Fruit fly (Drosophila melanogaster) whole organism, embryonic: Measurements from ENCODE around the gene Dmtn.
A peak's percentile ranks its signal among the peaks of the same experiment; 100 is the strongest.

Experiments used
- BtbVII ChIP-seq: fragments of 200-800 bp; sonication (Bioruptor generic); optimal IDR thresholded peaks from 3 replicates; lab custom pipeline; 2017; ENCODE audit warnings: missing biosample characterization, mild to moderate bottlenecking, missing genetic modification characterization
- CG1024 ChIP-seq: fragments of 200-800 bp; sonication (Bioruptor generic); IDR thresholded peaks from 2 replicates; pipeline ENCODE4 v1.3.6; 2022; ENCODE audit warnings: missing biosample characterization, missing genetic modification characterization
- CG10267 ChIP-seq: fragments of 200-800 bp; sonication (Bioruptor generic); optimal IDR thresholded peaks from 2 replicates; lab custom pipeline; 2018; ENCODE audit warnings: missing biosample characterization, mild to moderate bottlenecking, missing genetic modification characterization, moderate library complexity
- CG10366 ChIP-seq: fragments of 200-800 bp; sonication (Bioruptor generic); IDR thresholded peaks from 2 replicates; pipeline ENCODE4 v1.3.6; 2022; ENCODE audit warnings: missing biosample characterization, missing genetic modification characterization
- CG13287 ChIP-seq: fragments of 200-800 bp; sonication (Bioruptor generic); IDR thresholded peaks from 2 replicates; pipeline ENCODE4 v1.3.6; 2022; ENCODE audit warnings: missing biosample characterization, missing genetic modification characterization; ENCODE audit not compliant: partially characterized antibody
- CG14860 ChIP-seq: fragments of 200-800 bp; sonication (Bioruptor generic); IDR thresholded peaks from 3 replicates; pipeline ENCODE4 v1.3.6; 2022; ENCODE audit warnings: missing biosample characterization, missing genetic modification characterization; ENCODE audit not compliant: partially characterized antibody
- CG2116 ChIP-seq: fragments of 200-800 bp; sonication (Bioruptor generic); optimal IDR thresholded peaks from 3 replicates; lab custom pipeline; 2018; ENCODE audit warnings: missing biosample characterization, mild to moderate bottlenecking, missing genetic modification characterization
- CG2129 ChIP-seq: fragments of 200-800 bp; sonication (Bioruptor generic); IDR thresholded peaks from 2 replicates; pipeline ENCODE4 v1.3.6; 2022; ENCODE audit warnings: missing biosample characterization, missing genetic modification characterization; ENCODE audit not compliant: partially characterized antibody
- CG30020 ChIP-seq: fragments of 200-800 bp; optimal IDR thresholded peaks from 2 replicates; lab custom pipeline; 2019; ENCODE audit warnings: missing biosample characterization, mild to moderate bottlenecking, missing genetic modification characterization, moderate library complexity
- CG31224 ChIP-seq: fragments of 200-800 bp; sonication (Bioruptor generic); IDR thresholded peaks from 2 replicates; pipeline ENCODE4 v1.3.6; 2022; ENCODE audit warnings: missing biosample characterization, missing genetic modification characterization
- CG33213 ChIP-seq: fragments of 200-800 bp; sonication (Bioruptor generic); optimal IDR thresholded peaks from 3 replicates; lab custom pipeline; 2016; ENCODE audit warnings: missing biosample characterization, missing genetic modification characterization
- CG42726 ChIP-seq: fragments of 200-800 bp; sonication (Bioruptor generic); IDR thresholded peaks from 2 replicates; pipeline ENCODE4 v1.3.6; 2022; ENCODE audit warnings: missing biosample characterization, missing genetic modification characterization; ENCODE audit not compliant: partially characterized antibody
- CG5180 ChIP-seq: fragments of 200-800 bp; sonication (Bioruptor generic); optimal IDR thresholded peaks from 3 replicates; lab custom pipeline; 2017; ENCODE audit warnings: missing biosample characterization, missing genetic modification characterization, mild to moderate bottlenecking, moderate library complexity, missing genetic modification reagents
- CG6813 ChIP-seq: fragments of 200-800 bp; sonication (Bioruptor generic); optimal IDR thresholded peaks from 2 replicates; lab custom pipeline; 2017; ENCODE audit warnings: missing biosample characterization, missing genetic modification characterization, mild to moderate bottlenecking, moderate library complexity, missing genetic modification reagents
- CG6854 ChIP-seq: fragments of 200-800 bp; sonication (Bioruptor generic); optimal IDR thresholded peaks from 3 replicates; lab custom pipeline; 2017; ENCODE audit warnings: missing biosample characterization, mild to moderate bottlenecking, missing genetic modification characterization
- CG9437 ChIP-seq: fragments of 200-800 bp; sonication (Bioruptor generic); optimal IDR thresholded peaks from 2 replicates; lab custom pipeline; 2018; ENCODE audit warnings: missing biosample characterization, mild to moderate bottlenecking, missing genetic modification characterization
- Ets65A ChIP-seq: fragments of 200-800 bp; sonication (Bioruptor generic); peaks from one replicate; lab custom pipeline; 2016; ENCODE audit warnings: missing biosample characterization, missing genetic modification characterization
- Fer1 ChIP-seq: fragments of 200-800 bp; sonication (Bioruptor generic); optimal IDR thresholded peaks from 2 replicates; lab custom pipeline; 2017; ENCODE audit warnings: missing biosample characterization, mild to moderate bottlenecking, missing genetic modification characterization
- Kr ChIP-seq: fragments of 200-800 bp; sonication (Bioruptor generic); optimal IDR thresholded peaks from 2 replicates; lab custom pipeline; 2017; ENCODE audit warnings: missing biosample characterization, mild to moderate bottlenecking, missing genetic modification characterization
- Max ChIP-seq: fragments of 200-800 bp; sonication (Bioruptor generic); optimal IDR thresholded peaks from 2 replicates; lab custom pipeline; 2016; ENCODE audit warnings: missing biosample characterization, mild to moderate bottlenecking, missing genetic modification characterization
- Opbp ChIP-seq: fragments of 200-800 bp; sonication (Bioruptor generic); IDR thresholded peaks from 3 replicates; pipeline ENCODE4 v1.3.6; 2022; ENCODE audit warnings: missing biosample characterization, missing genetic modification characterization; ENCODE audit not compliant: partially characterized antibody
- Optix ChIP-seq: fragments of 200-800 bp; sonication (Bioruptor generic); IDR thresholded peaks from 3 replicates; pipeline ENCODE4 v1.3.6; 2022; ENCODE audit warnings: missing biosample characterization, missing genetic modification characterization
- Rx ChIP-seq: fragments of 200-800 bp; sonication (Bioruptor generic); IDR thresholded peaks from 2 replicates; pipeline ENCODE4 v1.3.6; 2022; ENCODE audit warnings: missing biosample characterization, missing genetic modification characterization
- Side ChIP-seq: fragments of 200-800 bp; sonication (Bioruptor generic); optimal IDR thresholded peaks from 2 replicates; lab custom pipeline; 2016; ENCODE audit warnings: missing biosample characterization, missing genetic modification characterization
- Sin3A ChIP-seq: fragments of >200 bp; optimal IDR thresholded peaks from 2 replicates; lab custom pipeline; 2018
- amos ChIP-seq: fragments of 200-800 bp; sonication (Bioruptor generic); IDR thresholded peaks from 2 replicates; pipeline ENCODE4 v1.3.6; 2022; ENCODE audit warnings: missing biosample characterization, missing genetic modification characterization; ENCODE audit not compliant: partially characterized antibody
- ato ChIP-seq: fragments of 200-800 bp; sonication (Bioruptor generic); IDR thresholded peaks from 2 replicates; pipeline ENCODE4 v1.3.6; 2022; ENCODE audit warnings: missing biosample characterization, missing genetic modification characterization; ENCODE audit not compliant: partially characterized antibody
- cg ChIP-seq: fragments of 200-800 bp; sonication (Bioruptor generic); optimal IDR thresholded peaks from 3 replicates; lab custom pipeline; 2019; ENCODE audit warnings: missing biosample characterization, mild to moderate bottlenecking, missing genetic modification characterization, moderate library complexity
- chinmo ChIP-seq: fragments of 200-800 bp; sonication (Bioruptor generic); IDR thresholded peaks from 4 replicates; pipeline ENCODE4 v1.3.6; 2022; ENCODE audit warnings: missing biosample characterization, missing genetic modification characterization; ENCODE audit not compliant: partially characterized antibody
- ci ChIP-seq: fragments of 200-800 bp; sonication (Bioruptor generic); IDR thresholded peaks from 3 replicates; pipeline ENCODE4 v1.3.6; 2022; ENCODE audit warnings: missing biosample characterization, missing genetic modification characterization
- cwo ChIP-seq: fragments of 200-800 bp; sonication (Bioruptor generic); optimal IDR thresholded peaks from 3 replicates; lab custom pipeline; 2017; ENCODE audit warnings: missing biosample characterization, missing genetic modification characterization, mild to moderate bottlenecking, moderate library complexity, missing genetic modification reagents
- grau ChIP-seq: fragments of 200-800 bp; optimal IDR thresholded peaks from 3 replicates; lab custom pipeline; 2019; ENCODE audit warnings: missing biosample characterization, mild to moderate bottlenecking, missing genetic modification characterization, moderate library complexity
- grn ChIP-seq: fragments of 200-800 bp; sonication (Bioruptor generic); optimal IDR thresholded peaks from 3 replicates; lab custom pipeline; 2017; ENCODE audit warnings: missing biosample characterization, missing genetic modification characterization
- ind ChIP-seq: fragments of 200-800 bp; sonication (Bioruptor generic); optimal IDR thresholded peaks from 3 replicates; lab custom pipeline; 2016; ENCODE audit warnings: missing biosample characterization, missing genetic modification characterization
- mam ChIP-seq: fragments of 200-800 bp; sonication (Bioruptor generic); optimal IDR thresholded peaks from 3 replicates; lab custom pipeline; 2016; ENCODE audit warnings: missing biosample characterization, missing genetic modification characterization
- onecut ChIP-seq: fragments of 200-800 bp; sonication (Bioruptor generic); IDR thresholded peaks from 2 replicates; pipeline ENCODE4 v1.3.6; 2022; ENCODE audit warnings: missing biosample characterization, missing genetic modification characterization
- org-1 ChIP-seq: fragments of 200-800 bp; sonication (Bioruptor generic); optimal IDR thresholded peaks from 2 replicates; lab custom pipeline; 2017; ENCODE audit warnings: missing biosample characterization, missing genetic modification characterization
- sens ChIP-seq: fragments of 200-800 bp; sonication (Bioruptor generic); peaks from one replicate; lab custom pipeline; 2016; ENCODE audit warnings: missing biosample characterization, missing genetic modification characterization
- seq ChIP-seq: fragments of 200-800 bp; sonication (Bioruptor generic); IDR thresholded peaks from 2 replicates; pipeline ENCODE4 v1.3.6; 2022; ENCODE audit warnings: missing biosample characterization, missing genetic modification characterization
- sim ChIP-seq: fragments of 200-800 bp; sonication (Bioruptor generic); IDR thresholded peaks from 2 replicates; pipeline ENCODE4 v1.3.6; 2022; ENCODE audit warnings: missing biosample characterization, missing genetic modification characterization
- sob ChIP-seq: fragments of 200-800 bp; sonication (Bioruptor generic); IDR thresholded peaks from 2 replicates; pipeline ENCODE4 v1.3.6; 2022; ENCODE audit warnings: missing biosample characterization, missing genetic modification characterization
- tin ChIP-seq: fragments of 200-800 bp; sonication (Bioruptor generic); optimal IDR thresholded peaks from 3 replicates; lab custom pipeline; 2016; ENCODE audit warnings: missing biosample characterization, missing genetic modification characterization
- unc-4 ChIP-seq: fragments of 200-800 bp; sonication (Bioruptor generic); IDR thresholded peaks from 2 replicates; pipeline ENCODE4 v1.3.6; 2022; ENCODE audit warnings: missing biosample characterization, missing genetic modification characterization; ENCODE audit not compliant: partially characterized antibody
- vnd ChIP-seq: fragments of 200-800 bp; sonication (Bioruptor generic); IDR thresholded peaks from 3 replicates; pipeline ENCODE4 v1.3.6; 2022; ENCODE audit warnings: missing biosample characterization, missing genetic modification characterization; ENCODE audit not compliant: partially characterized antibody
- wor ChIP-seq: fragments of 200-800 bp; sonication (Bioruptor generic); IDR thresholded peaks from 2 replicates; pipeline ENCODE4 v1.3.6; 2022; ENCODE audit warnings: missing biosample characterization, missing genetic modification characterization

Dmtn gene

dm6 chr3R:6382733-6383465, 22.8 kb downstream of the Dmtn start, which contains the start of gene gzl (continued):
- TF ChIP-seq seq (GFP tag; lab: Robert Waterston, UW) = no peak
- TF ChIP-seq cwo (GFP tag; lab: Kevin White, UChicago) = peak; percentile 35

dm6 chr3R:6381784-6382183, 23.9 kb downstream of the Dmtn start:
- TF ChIP-seq mam (GFP tag; lab: Kevin White, UChicago) = no peak
- 0 out of 3 replicates have a peak, but pooled peaks have one; percentile 16 for TF ChIP-seq ci (GFP tag; lab: Robert Waterston, UW)
- peak; percentile 93 for TF ChIP-seq Ets65A (GFP tag; lab: Kevin White, UChicago)
- TF ChIP-seq, all 482 proteins: peak for 2

- TF ChIP-seq CG14860 (GFP tag; lab: Robert Waterston, UW) (peak; percentile 95), sens (GFP tag; lab: Kevin White, UChicago) (peak; percentile 82), CG6813 (GFP tag; lab: Kevin White, UChicago) (no peak), Rx (GFP tag; lab: Robert Waterston, UW) (no peak), Max (GFP tag; lab: Kevin White, UChicago) (peak; percentile 7), ato (GFP tag; lab: Robert Waterston, UW) (peak; percentile 88), org-1 (GFP tag; lab: Kevin White, UChicago) (no peak), BtbVII (GFP tag; lab: Kevin White, UChicago) (no peak), Kr (no peak), CG1024 (no peak), CG2116 (peak; percentile 90), grn (GFP tag; lab: Kevin White, UChicago) (no peak), tin (GFP tag; lab: Kevin White, UChicago) (no peak), CG10366 (no peak), CG33213 (GFP tag; lab: Kevin White, UChicago) (no peak), cg (GFP tag; lab: Kevin White, UChicago) (peak; percentile 39), Ets65A (GFP tag; lab: Kevin White, UChicago) (no peak), Optix (GFP tag; lab: Robert Waterston, UW) (no peak), vnd (GFP tag; lab: Robert Waterston, UW) (peak; percentile 84), Opbp (peak; percentile 79), onecut (GFP tag; lab: Robert Waterston, UW) (no peak), CG30020 (tag; lab: Kevin White, UChicago) (peak; percentile 43), unc-4 (GFP tag; lab: Robert Waterston, UW) (peak; percentile 88), CG5180 (no peak), amos (GFP tag; lab: Robert Waterston, UW) (peak; percentile 76), CG10267 (tag; lab: Kevin White, UChicago) (peak; percentile 29), Fer1 (GFP tag; lab: Kevin White, UChicago) (peak; percentile 20), CG2129 (peak; percentile 79), wor (no peak), CG9437 (GFP tag; lab: Kevin White, UChicago) (no peak), sim (GFP tag; lab: Robert Waterston, UW) (no peak), CG42726 (GFP tag; lab: Robert Waterston, UW) (peak; percentile 4; the same call in 1 of the 2 replicates), CG13287 (GFP tag; lab: Robert Waterston, UW) (peak; percentile 92), grau (tag; lab: Kevin White, UChicago) (peak; percentile 14), sob (GFP tag; lab: Robert Waterston, UW) (0 out of 2 replicates have a peak, but pooled peaks have one; percentile 31), ind (GFP tag; lab: Kevin White, UChicago) (no peak), Sin3A (lab: Kevin White, UChicago) (peak; percentile 34), chinmo (peak; percentile 78; the same call in 2 of the 4 replicates), CG31224 (GFP tag; lab: Robert Waterston, UW) (no peak), Side (GFP tag; lab: Kevin White, UChicago) (peak; percentile 3), CG6854 (GFP tag; lab: Kevin White, UChicago) (no peak)
Measured at dm6 chr3R:6380129-6380528, 25.6 kb downstream of the Dmtn start, which contains the start of the genes CG1024 and TfIIFalpha. CG1024 (minus strand) TSS chr3R:6380328. TfIIFalpha (plus strand) TSS chr3R:6380467.
